Fruit fly (Drosophila melanogaster) whole organism, pupa: ENCODE data around the gene CG3345.

ENCODE experiments used
- CG10348 ChIP-seq: fragments of 200-800 bp; sonication (Bioruptor generic); IDR thresholded peaks from 2 replicates; pipeline ENCODE4 v1.3.6; 2022; ENCODE audit warnings: missing biosample characterization, missing genetic modification characterization
- CG12605 ChIP-seq: fragments of 200-800 bp; sonication (Bioruptor generic); IDR thresholded peaks from 2 replicates; pipeline ENCODE4 v1.3.6; 2022; ENCODE audit warnings: missing biosample characterization, missing genetic modification characterization
- CG13204 ChIP-seq: fragments of 200-800 bp; sonication (Bioruptor generic); optimal IDR thresholded peaks from 2 replicates; lab custom pipeline; 2018; ENCODE audit warnings: missing biosample characterization, mild to moderate bottlenecking, missing genetic modification characterization, moderate library complexity
- CG14655 ChIP-seq: fragments of 200-800 bp; sonication (Bioruptor generic); optimal IDR thresholded peaks from 3 replicates; lab custom pipeline; 2017; ENCODE audit warnings: mild to moderate bottlenecking, missing biosample characterization, missing genetic modification reagents, missing genetic modification characterization
- CG15710 ChIP-seq: fragments of 200-800 bp; sonication (Bioruptor generic); optimal IDR thresholded peaks from 2 replicates; lab custom pipeline; 2018; ENCODE audit warnings: missing biosample characterization, mild to moderate bottlenecking, missing genetic modification characterization, moderate library complexity
- CG17806 ChIP-seq: fragments of 200-800 bp; sonication (Bioruptor generic); optimal IDR thresholded peaks from 2 replicates; lab custom pipeline; 2018; ENCODE audit warnings: missing biosample characterization, mild to moderate bottlenecking, missing genetic modification characterization, moderate library complexity
- CG32121 ChIP-seq: fragments of 200-800 bp; sonication (Bioruptor generic); IDR thresholded peaks from 2 replicates; pipeline ENCODE4 v1.3.6; 2022; ENCODE audit warnings: missing biosample characterization, missing genetic modification characterization
- CG34367 ChIP-seq: fragments of 200-800 bp; sonication (Bioruptor generic); optimal IDR thresholded peaks from 2 replicates; lab custom pipeline; 2018; ENCODE audit warnings: missing biosample characterization, mild to moderate bottlenecking, missing genetic modification characterization
- CG4496 ChIP-seq: fragments of 200-800 bp; sonication (Bioruptor generic); IDR thresholded peaks from 3 replicates; pipeline ENCODE4 v1.3.6; 2022; ENCODE audit warnings: missing biosample characterization, missing genetic modification characterization
- CG8159 ChIP-seq: fragments of 200-800 bp; sonication (Bioruptor generic); optimal IDR thresholded peaks from 3 replicates; lab custom pipeline; 2018; ENCODE audit warnings: missing biosample characterization, mild to moderate bottlenecking, missing genetic modification characterization, moderate library complexity
- CG8301 ChIP-seq: fragments of 200-800 bp; sonication (Bioruptor generic); optimal IDR thresholded peaks from 2 replicates; lab custom pipeline; 2018; ENCODE audit warnings: missing biosample characterization, mild to moderate bottlenecking, missing genetic modification characterization
- CG9948 ChIP-seq: fragments of 200-800 bp; sonication (Bioruptor generic); optimal IDR thresholded peaks from 2 replicates; lab custom pipeline; 2018; ENCODE audit warnings: missing biosample characterization, mild to moderate bottlenecking, missing genetic modification characterization, moderate library complexity
- D1 ChIP-seq: fragments of 200-800 bp; sonication (Bioruptor generic); optimal IDR thresholded peaks from 2 replicates; lab custom pipeline; 2018; ENCODE audit warnings: missing biosample characterization, mild to moderate bottlenecking, missing genetic modification characterization, moderate library complexity
- EcR ChIP-seq: fragments of 200-800 bp; sonication (Bioruptor generic); optimal IDR thresholded peaks from 3 replicates; lab custom pipeline; 2019; ENCODE audit warnings: missing biosample characterization, missing genetic modification characterization, mild to moderate bottlenecking, moderate library complexity, missing genetic modification reagents
- Ets98B ChIP-seq: fragments of 200-800 bp; sonication (Bioruptor generic); IDR thresholded peaks from 2 replicates; pipeline ENCODE4 v1.3.6; 2022; ENCODE audit warnings: missing biosample characterization, missing genetic modification characterization
- Pif1A ChIP-seq: fragments of 200-800 bp; sonication (Bioruptor generic); optimal IDR thresholded peaks from 3 replicates; lab custom pipeline; 2016; ENCODE audit warnings: missing biosample characterization, missing genetic modification characterization
- Pif1B ChIP-seq: fragments of 200-800 bp; sonication (Bioruptor generic); optimal IDR thresholded peaks from 3 replicates; lab custom pipeline; 2016; ENCODE audit warnings: missing biosample characterization, missing genetic modification characterization
- Snoo ChIP-seq: fragments of 200-800 bp; sonication (Bioruptor generic); optimal IDR thresholded peaks from 3 replicates; lab custom pipeline; 2017; ENCODE audit warnings: missing biosample characterization, mild to moderate bottlenecking, missing genetic modification characterization, inconsistent platforms
- fd96Ca ChIP-seq: fragments of 200-800 bp; sonication (Bioruptor generic); IDR thresholded peaks from 3 replicates; pipeline ENCODE4 v1.3.6; 2022; ENCODE audit warnings: missing biosample characterization, missing genetic modification characterization
- gl ChIP-seq: fragments of 200-800 bp; sonication (Bioruptor generic); optimal IDR thresholded peaks from 2 replicates; lab custom pipeline; 2018; ENCODE audit warnings: missing biosample characterization, mild to moderate bottlenecking, missing genetic modification characterization
- rn ChIP-seq: fragments of 200-800 bp; sonication (Bioruptor generic); IDR thresholded peaks from 2 replicates; pipeline ENCODE4 v1.3.6; 2022; ENCODE audit warnings: missing biosample characterization, missing genetic modification characterization

CG3345 gene

DNA sequence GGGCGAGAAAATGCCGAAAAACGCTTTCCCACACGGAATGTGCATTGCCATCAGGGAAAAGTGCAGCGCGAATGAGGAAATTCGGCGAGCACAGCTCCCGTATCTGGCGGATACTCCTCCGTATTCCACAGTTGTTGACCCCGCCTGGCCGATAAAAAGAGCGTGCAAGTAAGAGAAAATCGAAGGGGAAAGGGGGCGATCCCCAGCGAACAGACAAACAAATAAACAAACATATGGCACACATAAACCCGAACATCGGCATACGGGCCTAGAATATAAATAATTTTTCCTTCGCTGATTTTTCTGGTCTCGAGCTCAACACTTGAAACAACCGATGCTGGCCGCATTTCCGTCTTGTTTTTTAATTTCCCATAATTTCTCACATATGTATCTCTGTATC is 21.5 kb downstream of the CG3345 start:
- TF ChIP-seq EcR (GFP tag; lab: Kevin White, UChicago) (peak; percentile 73), fd96Ca (GFP tag; lab: Robert Waterston, UW) (no peak)

DNA sequence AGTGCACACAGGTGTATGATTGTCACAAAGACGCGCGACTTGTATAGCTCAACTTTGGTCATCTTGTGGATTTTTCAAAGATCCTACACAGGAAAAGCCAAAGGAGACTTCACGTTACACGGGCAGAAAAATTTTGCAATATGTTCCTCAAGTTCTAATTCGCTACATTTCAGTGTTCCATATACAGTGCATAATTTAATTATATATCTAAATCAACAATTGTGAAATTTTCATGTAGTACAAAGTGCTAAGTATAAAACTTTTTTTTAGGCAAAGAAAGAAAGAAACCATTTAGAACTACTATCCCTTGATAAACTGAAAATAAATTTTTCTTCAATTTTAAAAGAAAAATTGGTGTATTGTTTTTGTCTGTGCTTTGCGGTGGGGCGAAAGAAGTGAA is 22.1 kb downstream of the CG3345 start:
- TF ChIP-seq Snoo (tag; lab: Kevin White, UChicago) (no peak), CG8301 (tag; lab: Kevin White, UChicago) (no peak), CG14655 (GFP tag; lab: Kevin White, UChicago) (no peak), D1 (tag; lab: Kevin White, UChicago) (no peak), Pif1A (GFP tag; lab: Kevin White, UChicago) (no peak)

DNA sequence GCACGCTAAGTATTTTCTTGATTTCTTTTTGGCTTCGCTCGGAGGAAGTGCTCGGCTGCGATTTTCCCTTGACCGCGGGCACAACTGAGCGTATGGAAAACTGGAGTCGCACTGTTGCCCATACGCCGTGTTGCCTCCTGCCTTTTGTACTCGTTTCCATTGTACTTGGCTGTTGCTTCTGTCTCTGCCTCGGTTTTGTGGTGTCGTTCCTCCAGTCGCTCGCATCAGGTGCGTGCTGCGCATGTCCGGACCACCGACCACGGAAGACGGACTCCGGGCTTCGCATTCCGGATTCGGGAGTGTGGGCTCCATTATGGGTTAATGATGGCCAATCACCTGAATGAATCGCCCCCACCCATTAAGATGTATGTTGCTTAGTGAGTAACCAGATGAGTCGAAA is 22.8 kb downstream of the CG3345 start, which contains the start of gene CG3625:
Gene CG3625 (minus strand): TSS at position 139 of the 400 bp plus-strand sequence.
- TF ChIP-seq rn: no peak
- TF ChIP-seq Ets98B (GFP tag; lab: Robert Waterston, UW): no peak
- TF ChIP-seq EcR (GFP tag; lab: Kevin White, UChicago): no peak
- no peak for TF ChIP-seq CG12605 (GFP tag; lab: Robert Waterston, UW)
- TF ChIP-seq Pif1A (GFP tag; lab: Kevin White, UChicago): no peak
- 0 out of 3 replicates have a peak, but pooled peaks have one; percentile 7 for TF ChIP-seq fd96Ca (GFP tag; lab: Robert Waterston, UW)
- 0 out of 3 replicates have a peak, but pooled peaks have one; percentile 25 for TF ChIP-seq CG4496

- TF ChIP-seq Pif1A (GFP tag; lab: Kevin White, UChicago) (no peak), CG13204 (no peak), EcR (GFP tag; lab: Kevin White, UChicago) (no peak), Snoo (tag; lab: Kevin White, UChicago) (no peak), CG8159 (tag; lab: Kevin White, UChicago) (no peak), CG8301 (tag; lab: Kevin White, UChicago) (no peak), CG12605 (GFP tag; lab: Robert Waterston, UW) (no peak), rn (no peak), CG10348 (GFP tag; lab: Robert Waterston, UW) (no peak)
Observed at dm6 chr2L:292301-292700, 23.4 kb downstream of the CG3345 start, which contains the start of gene CG11562. Gene CG11562, plus strand, starts transcription at chr2L:292419.

DNA sequence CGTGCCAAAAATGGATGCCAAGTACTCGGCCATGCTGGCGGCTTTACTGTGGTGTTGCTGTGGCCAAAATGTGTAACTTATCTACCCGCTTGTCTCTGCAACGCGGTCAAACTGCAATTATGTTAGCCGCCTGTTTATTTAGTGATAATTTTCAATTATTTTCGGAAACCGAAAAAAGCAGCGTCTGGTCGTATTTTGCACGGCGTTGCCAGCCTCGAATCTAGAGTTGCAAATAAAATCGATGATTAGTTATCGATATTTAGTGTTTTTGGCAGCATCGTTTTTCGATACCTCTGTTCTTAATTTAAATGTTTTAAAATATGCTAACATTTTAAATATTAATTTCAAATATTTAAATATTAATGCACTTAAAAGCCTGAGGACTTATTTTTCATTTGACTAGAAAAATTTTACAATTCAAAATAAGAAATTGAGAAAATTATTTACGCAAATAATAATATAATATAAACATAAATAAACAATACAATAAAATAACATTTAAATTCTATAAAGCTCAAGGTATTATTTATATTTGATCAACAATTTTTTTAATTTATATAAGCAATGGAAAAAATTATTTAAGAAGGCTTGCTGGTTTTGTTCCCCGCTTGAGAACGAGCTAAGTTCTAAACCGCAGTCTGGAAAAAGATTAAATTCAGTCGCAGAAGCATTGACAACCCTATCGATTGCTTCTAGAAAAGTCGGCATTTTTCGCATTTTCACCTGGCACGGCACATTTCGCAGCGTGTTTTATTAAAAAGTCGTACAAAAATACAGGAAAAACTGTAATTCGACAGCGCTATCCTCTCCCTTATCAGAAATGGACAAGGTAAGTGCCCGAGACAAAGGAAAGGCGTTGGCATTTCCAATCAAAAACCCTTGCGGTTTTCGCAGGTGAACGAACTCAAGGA is 25.8 kb downstream of the CG3345 start, which contains the start of the genes U2af38 and Stip1:
Gene U2af38 (minus strand): TSS at position 230 of the 911 bp plus-strand sequence.
Gene Stip1 (plus strand): TSS at position 671 of the 911 bp plus-strand sequence.
- TF ChIP-seq CG9948 (tag; lab: Kevin White, UChicago): no peak
- TF ChIP-seq Pif1A (GFP tag; lab: Kevin White, UChicago): no peak
- peak; percentile 99 for TF ChIP-seq EcR (GFP tag; lab: Kevin White, UChicago)

DNA sequence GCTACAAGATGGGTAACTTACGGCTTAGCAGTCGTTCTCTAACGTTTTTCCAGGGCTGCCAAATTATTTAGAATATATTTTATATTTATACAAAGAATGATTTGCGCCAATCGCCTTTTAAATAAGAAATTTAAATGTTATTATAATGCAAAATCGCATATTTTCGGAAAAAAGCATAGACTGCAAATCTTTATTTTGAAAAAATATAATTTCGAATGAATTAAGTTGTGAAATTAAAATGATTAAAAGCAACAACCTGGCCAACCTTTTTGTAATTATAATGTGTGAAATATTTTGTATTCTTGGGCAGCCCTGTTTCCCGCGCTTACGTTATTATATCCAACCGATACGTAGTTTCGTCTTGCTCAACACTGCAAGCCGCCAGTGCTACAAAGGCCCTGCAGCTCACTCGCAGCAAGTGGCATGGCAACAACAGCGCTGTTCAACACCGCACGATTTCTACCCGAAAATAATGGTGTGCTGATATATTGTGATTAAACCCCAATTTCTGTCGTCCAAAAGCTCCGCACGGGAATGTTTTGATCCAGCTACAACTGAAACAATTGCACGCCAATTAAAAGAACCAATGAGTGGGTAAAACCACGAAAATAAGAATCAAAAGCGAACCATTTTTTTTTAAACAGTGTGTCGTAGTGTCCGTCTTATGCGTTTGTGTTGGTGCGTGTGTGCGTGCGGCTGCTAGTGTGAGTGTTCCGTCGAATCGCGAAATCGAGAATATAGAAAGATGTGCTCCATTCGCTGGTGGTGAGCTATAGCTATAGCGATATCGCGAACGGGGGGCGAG is 28.8 kb downstream of the CG3345 start, which contains the start of gene Pi3K21B:
Gene Pi3K21B (plus strand): TSS at position 401 of the 805 bp plus-strand sequence.
- TF ChIP-seq gl (tag; lab: Kevin White, UChicago) (no peak), CG34367 (tag; lab: Kevin White, UChicago) (peak; percentile 80), CG8301 (tag; lab: Kevin White, UChicago) (peak; percentile 71), CG15710 (tag; lab: Kevin White, UChicago) (peak; percentile 90), Ets98B (GFP tag; lab: Robert Waterston, UW) (peak; percentile 73), Pif1A (GFP tag; lab: Kevin White, UChicago) (peak; percentile 83), CG10348 (GFP tag; lab: Robert Waterston, UW) (peak; percentile 79), Snoo (tag; lab: Kevin White, UChicago) (peak; percentile 89), CG4496 (peak; percentile 85), D1 (tag; lab: Kevin White, UChicago) (no peak), Pif1B (peak; percentile 53), rn (peak; percentile 48; the same call in 1 of the 2 replicates), CG8159 (tag; lab: Kevin White, UChicago) (peak; percentile 87), CG13204 (no peak), CG9948 (tag; lab: Kevin White, UChicago) (peak; percentile 83), fd96Ca (GFP tag; lab: Robert Waterston, UW) (peak; percentile 54; the same call in 1 of the 3 replicates), CG32121 (GFP tag; lab: Robert Waterston, UW) (peak; percentile 67; the same call in 1 of the 2 replicates), CG14655 (GFP tag; lab: Kevin White, UChicago) (no peak), CG12605 (GFP tag; lab: Robert Waterston, UW) (peak; percentile 63), CG17806 (peak; percentile 75)
